Worm (Caenorhabditis elegans): ENCODE data around the gene gst-14.
A peak's percentile ranks its signal among the peaks of the same experiment; 100 is the strongest.

gst-14 gene

ce11 chrII:13596505-13596977 lies 19.4 kb downstream of the gst-14 start, which contains the start of the genes fbxc-23 and csc-1:
TSS of gene fbxc-23 (minus strand) at chrII:13596555.
TSS of gene csc-1 (plus strand) at chrII:13596955.
- TF ChIP-seq nhr-23 (tag; optimal IDR thresholded peaks at IDR 0.05) (no peak), lin-11 (tag; optimal IDR thresholded peaks at IDR 0.05) (peak; percentile 51), ztf-11 (tag; optimal IDR thresholded peaks at IDR 0.05) (no peak), unc-55 (GFP tag; optimal IDR thresholded peaks at IDR 0.05) (peak; percentile 60), ztf-4 (tag; optimal IDR thresholded peaks at IDR 0.05) (no peak), ZK546.5 (tag; optimal IDR thresholded peaks at IDR 0.05) (no peak), blmp-1 (tag; optimal IDR thresholded peaks at IDR 0.05; ENCODE audit: insufficient read depth) (no peak), alr-1 (tag; optimal IDR thresholded peaks at IDR 0.05) (no peak), aly-2 (tag; optimal IDR thresholded peaks at IDR 0.05) (no peak), mab-5 (tag; optimal IDR thresholded peaks at IDR 0.05) (no peak), C34F6.9 (tag; optimal IDR thresholded peaks at IDR 0.05) (peak; percentile 70), lin-13 (GFP tag; optimal IDR thresholded peaks at IDR 0.05) (peak; percentile 49), sma-3 (GFP tag; optimal IDR thresholded peaks at IDR 0.05) (peak; percentile 38), lsy-2 (tag; optimal IDR thresholded peaks at IDR 0.05) (peak; percentile 91 to 98), ceh-82 (tag; optimal IDR thresholded peaks at IDR 0.05) (no peak), nhr-12 (tag; optimal IDR thresholded peaks at IDR 0.05) (no peak), R02D3.7 (tag; optimal IDR thresholded peaks at IDR 0.05) (no peak), lin-39 (tag; optimal IDR thresholded peaks at IDR 0.05) (no peak), unc-39 (tag; optimal IDR thresholded peaks at IDR 0.05) (no peak), ama-1 (optimal IDR thresholded peaks at IDR 0.05) (no peak), nhr-237 (tag; optimal IDR thresholded peaks at IDR 0.05) (no peak), nhr-77 (tag; optimal IDR thresholded peaks at IDR 0.05) (no peak), mdl-1 (tag; optimal IDR thresholded peaks at IDR 0.05) (no peak), skn-1 (tag; optimal IDR thresholded peaks at IDR 0.05) (no peak), snpc-4 (tag; optimal IDR thresholded peaks at IDR 0.05) (peak; percentile 62), egl-27 (tag; optimal IDR thresholded peaks at IDR 0.05) (no peak), Y55F3AM.14 (GFP tag; optimal IDR thresholded peaks at IDR 0.05) (no peak), nhr-11 (tag; optimal IDR thresholded peaks at IDR 0.05) (no peak), nhr-25 (tag; optimal IDR thresholded peaks at IDR 0.05) (peak; percentile 16), elt-3 (tag; optimal IDR thresholded peaks at IDR 0.05) (no peak), elt-1 (tag; optimal IDR thresholded peaks at IDR 0.05) (no peak), nhr-6 (tag; optimal IDR thresholded peaks at IDR 0.05) (no peak), fos-1 (tag; optimal IDR thresholded peaks at IDR 0.05) (peak; percentile 2), nhr-10 (tag; optimal IDR thresholded peaks at IDR 0.05) (no peak), sma-9 (GFP tag; optimal IDR thresholded peaks at IDR 0.05) (no peak), sma-9 (tag; optimal IDR thresholded peaks at IDR 0.05) (no peak), unc-62 (GFP tag; optimal IDR thresholded peaks at IDR 0.05) (no peak), nhr-21 (tag; optimal IDR thresholded peaks at IDR 0.05) (peak; percentile 15), zag-1 (tag; optimal IDR thresholded peaks at IDR 0.05) (no peak), dmd-4 (tag; optimal IDR thresholded peaks at IDR 0.05) (no peak), gmeb-1 (tag; optimal IDR thresholded peaks at IDR 0.05) (peak; percentile 90), nhr-129 (tag; optimal IDR thresholded peaks at IDR 0.05) (peak; percentile 4), peb-1 (tag; optimal IDR thresholded peaks at IDR 0.05) (no peak), ztf-1 (GFP tag; conservative IDR thresholded peaks at IDR 0.05) (no peak), ceh-16 (tag; optimal IDR thresholded peaks at IDR 0.05) (no peak), mbf-1 (tag; optimal IDR thresholded peaks at IDR 0.05) (no peak), sem-4 (tag; optimal IDR thresholded peaks at IDR 0.05) (no peak), F13H6.1 (tag; optimal IDR thresholded peaks at IDR 0.05) (peak; percentile 10), crh-2 (tag; optimal IDR thresholded peaks at IDR 0.05) (peak; percentile 31)

Measured in whole organism, L2 larva.